Worm (Caenorhabditis elegans): ENCODE results near the gene F02C12.3.

The F02C12.3 gene

ce11 chrX:13357673-13358072, 39.1 kb upstream of the F02C12.3 start:
- TF ChIP-seq sma-9 (GFP tag; optimal IDR thresholded peaks at IDR 0.05), result peak; percentile 41
- TF ChIP-seq sma-9 (tag; optimal IDR thresholded peaks at IDR 0.05), result no peak
- TF ChIP-seq sem-4 (tag; optimal IDR thresholded peaks at IDR 0.05), result peak; percentile 32
- no peak for TF ChIP-seq lin-13 (GFP tag; optimal IDR thresholded peaks at IDR 0.05)
- TF ChIP-seq gmeb-1 (tag; optimal IDR thresholded peaks at IDR 0.05), result no peak
- TF ChIP-seq Y55F3AM.14 (GFP tag; optimal IDR thresholded peaks at IDR 0.05), result no peak
- peak; percentile 68 for TF ChIP-seq nhr-129 (tag; optimal IDR thresholded peaks at IDR 0.05)
- no peak for TF ChIP-seq F13H6.1 (tag; optimal IDR thresholded peaks at IDR 0.05)
- peak; percentile 54 for TF ChIP-seq nhr-25 (tag; optimal IDR thresholded peaks at IDR 0.05)
- no peak for TF ChIP-seq nhr-23 (tag; optimal IDR thresholded peaks at IDR 0.05)
- TF ChIP-seq nhr-21 (tag; optimal IDR thresholded peaks at IDR 0.05), result peak; percentile 80
- peak; percentile 38 for TF ChIP-seq blmp-1 (tag; optimal IDR thresholded peaks at IDR 0.05; ENCODE audit: insufficient read depth)

- TF ChIP-seq sma-3 (GFP tag; optimal IDR thresholded peaks at IDR 0.05), result peak; percentile 89
- TF ChIP-seq egl-27 (tag; optimal IDR thresholded peaks at IDR 0.05), result peak; percentile 96
- no peak for TF ChIP-seq snpc-4 (tag; optimal IDR thresholded peaks at IDR 0.05)
- peak; percentile 32 for TF ChIP-seq skn-1 (tag; optimal IDR thresholded peaks at IDR 0.05)
- TF ChIP-seq ama-1 (optimal IDR thresholded peaks at IDR 0.05), result no peak
- peak; percentile 95 for TF ChIP-seq F13H6.1 (tag; optimal IDR thresholded peaks at IDR 0.05)
- TF ChIP-seq blmp-1 (tag; optimal IDR thresholded peaks at IDR 0.05; ENCODE audit: insufficient read depth), result peak; percentile 98
- TF ChIP-seq ztf-11 (tag; optimal IDR thresholded peaks at IDR 0.05), result no peak
- TF ChIP-seq sma-9 (GFP tag; optimal IDR thresholded peaks at IDR 0.05), result peak; percentile 99
- peak; percentile 66 for TF ChIP-seq sma-9 (tag; optimal IDR thresholded peaks at IDR 0.05)
- peak; percentile 25 for TF ChIP-seq lin-13 (GFP tag; optimal IDR thresholded peaks at IDR 0.05)
- TF ChIP-seq zag-1 (tag; optimal IDR thresholded peaks at IDR 0.05), result no peak
- TF ChIP-seq mbf-1 (tag; optimal IDR thresholded peaks at IDR 0.05), result no peak
- peak; percentile 51 for TF ChIP-seq sem-4 (tag; optimal IDR thresholded peaks at IDR 0.05)
- peak; percentile 68 for TF ChIP-seq nhr-6 (tag; optimal IDR thresholded peaks at IDR 0.05)
- TF ChIP-seq unc-62 (GFP tag; optimal IDR thresholded peaks at IDR 0.05), result no peak
- no peak for TF ChIP-seq elt-1 (tag; optimal IDR thresholded peaks at IDR 0.05)
- no peak for TF ChIP-seq ceh-82 (tag; optimal IDR thresholded peaks at IDR 0.05)
- TF ChIP-seq Y55F3AM.14 (GFP tag; optimal IDR thresholded peaks at IDR 0.05), result peak; percentile 79
- peak; percentile 77 to 96 for TF ChIP-seq mdl-1 (tag; optimal IDR thresholded peaks at IDR 0.05)
- TF ChIP-seq ZK546.5 (tag; optimal IDR thresholded peaks at IDR 0.05), result no peak
- peak; percentile 97 for TF ChIP-seq nhr-21 (tag; optimal IDR thresholded peaks at IDR 0.05)
- no peak for TF ChIP-seq unc-39 (tag; optimal IDR thresholded peaks at IDR 0.05)
- TF ChIP-seq elt-3 (tag; optimal IDR thresholded peaks at IDR 0.05), result no peak
- TF ChIP-seq gmeb-1 (tag; optimal IDR thresholded peaks at IDR 0.05), result peak; percentile 72
- TF ChIP-seq R02D3.7 (tag; optimal IDR thresholded peaks at IDR 0.05), result no peak
- peak; percentile 93 for TF ChIP-seq crh-2 (tag; optimal IDR thresholded peaks at IDR 0.05)
- TF ChIP-seq nhr-25 (tag; optimal IDR thresholded peaks at IDR 0.05), result peak; percentile 96
- no peak for TF ChIP-seq nhr-10 (tag; optimal IDR thresholded peaks at IDR 0.05)
- TF ChIP-seq lsy-2 (tag; optimal IDR thresholded peaks at IDR 0.05), result peak in 1 of 2 experiments; percentile 76
- TF ChIP-seq C34F6.9 (tag; optimal IDR thresholded peaks at IDR 0.05), result peak; percentile 79
- TF ChIP-seq fos-1 (tag; optimal IDR thresholded peaks at IDR 0.05), result peak; percentile 76
- TF ChIP-seq lin-39 (tag; optimal IDR thresholded peaks at IDR 0.05), result no peak
- TF ChIP-seq nhr-129 (tag; optimal IDR thresholded peaks at IDR 0.05), result peak; percentile 98
Measured at ce11 chrX:13358573-13358972, 38.2 kb upstream of the F02C12.3 start.

DNA sequence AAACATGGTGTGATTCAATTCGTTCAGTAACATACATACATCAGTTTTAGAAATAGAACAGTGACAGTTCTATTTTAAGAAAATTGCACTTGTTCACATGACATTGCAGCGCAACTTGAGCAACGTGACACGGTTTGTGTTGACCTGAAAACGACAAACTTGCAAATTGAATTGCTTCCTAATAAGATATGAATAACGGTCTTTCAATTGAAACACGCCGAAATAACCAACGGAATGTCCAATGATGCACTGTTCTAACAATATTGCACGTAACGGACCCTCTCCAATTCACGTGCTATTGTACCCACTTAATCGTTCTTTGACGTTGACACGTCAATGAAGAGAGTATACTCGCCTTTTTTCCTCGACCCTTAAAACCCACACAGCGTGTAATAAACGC, 37.0 kb upstream of the F02C12.3 start:
- TF ChIP-seq Y55F3AM.14 (GFP tag; optimal IDR thresholded peaks at IDR 0.05) (no peak), nhr-6 (tag; optimal IDR thresholded peaks at IDR 0.05) (no peak), aly-2 (tag; optimal IDR thresholded peaks at IDR 0.05) (no peak), ceh-16 (tag; optimal IDR thresholded peaks at IDR 0.05) (no peak), lin-39 (tag; optimal IDR thresholded peaks at IDR 0.05) (no peak), mbf-1 (tag; optimal IDR thresholded peaks at IDR 0.05) (no peak), peb-1 (tag; optimal IDR thresholded peaks at IDR 0.05) (no peak), skn-1 (tag; optimal IDR thresholded peaks at IDR 0.05) (no peak), sma-3 (GFP tag; optimal IDR thresholded peaks at IDR 0.05) (peak; percentile 15), dmd-4 (tag; optimal IDR thresholded peaks at IDR 0.05) (no peak), nhr-23 (tag; optimal IDR thresholded peaks at IDR 0.05) (no peak), lin-13 (GFP tag; optimal IDR thresholded peaks at IDR 0.05) (no peak), lsy-2 (tag; optimal IDR thresholded peaks at IDR 0.05) (peak in 1 of 2 experiments; percentile 15), nhr-12 (tag; optimal IDR thresholded peaks at IDR 0.05) (no peak), blmp-1 (tag; optimal IDR thresholded peaks at IDR 0.05; ENCODE audit: insufficient read depth) (peak; percentile 35), unc-39 (tag; optimal IDR thresholded peaks at IDR 0.05) (no peak), F13H6.1 (tag; optimal IDR thresholded peaks at IDR 0.05) (peak; percentile 0), ceh-82 (tag; optimal IDR thresholded peaks at IDR 0.05) (no peak), sem-4 (tag; optimal IDR thresholded peaks at IDR 0.05) (no peak), nhr-129 (tag; optimal IDR thresholded peaks at IDR 0.05) (peak; percentile 39), nhr-21 (tag; optimal IDR thresholded peaks at IDR 0.05) (peak; percentile 33), elt-1 (tag; optimal IDR thresholded peaks at IDR 0.05) (no peak), nhr-77 (tag; optimal IDR thresholded peaks at IDR 0.05) (no peak), sma-9 (GFP tag; optimal IDR thresholded peaks at IDR 0.05) (peak; percentile 87), sma-9 (tag; optimal IDR thresholded peaks at IDR 0.05) (no peak), ZK546.5 (tag; optimal IDR thresholded peaks at IDR 0.05) (no peak), ztf-11 (tag; optimal IDR thresholded peaks at IDR 0.05) (no peak), unc-55 (GFP tag; optimal IDR thresholded peaks at IDR 0.05) (no peak), lin-11 (tag; optimal IDR thresholded peaks at IDR 0.05) (no peak), R02D3.7 (tag; optimal IDR thresholded peaks at IDR 0.05) (no peak), fos-1 (tag; optimal IDR thresholded peaks at IDR 0.05) (no peak), ama-1 (optimal IDR thresholded peaks at IDR 0.05) (no peak), ztf-1 (GFP tag; conservative IDR thresholded peaks at IDR 0.05) (no peak), alr-1 (tag; optimal IDR thresholded peaks at IDR 0.05) (no peak), ztf-4 (tag; optimal IDR thresholded peaks at IDR 0.05) (no peak), nhr-25 (tag; optimal IDR thresholded peaks at IDR 0.05) (peak; percentile 40), crh-2 (tag; optimal IDR thresholded peaks at IDR 0.05) (peak; percentile 79)

Measured in whole organism, L2 larva.